Fruit fly (Drosophila melanogaster) whole organism, embryonic: ENCODE measurements around the gene WASp.
A peak's percentile ranks its signal among the peaks of the same experiment; 100 is the strongest.

ENCODE experiments used
- Bgb ChIP-seq: fragments of 200-800 bp; sonication (Bioruptor generic); IDR thresholded peaks from 2 replicates; pipeline ENCODE4 v1.3.6; 2022; ENCODE audit warnings: missing biosample characterization, missing genetic modification characterization; ENCODE audit not compliant: partially characterized antibody
- CG10147 ChIP-seq: fragments of 200-800 bp; sonication (Bioruptor generic); optimal IDR thresholded peaks from 2 replicates; lab custom pipeline; 2019; ENCODE audit warnings: missing biosample characterization, mild to moderate bottlenecking, missing genetic modification characterization, moderate library complexity
- CG11247 ChIP-seq: fragments of 200-800 bp; sonication (Bioruptor generic); IDR thresholded peaks from 2 replicates; pipeline ENCODE4 v1.3.6; 2022; ENCODE audit warnings: missing biosample characterization, missing genetic modification characterization
- CG11695 ChIP-seq: fragments of 200-800 bp; sonication (Bioruptor generic); IDR thresholded peaks from 3 replicates; pipeline ENCODE4 v1.3.6; 2022; ENCODE audit warnings: missing biosample characterization, missing genetic modification characterization
- CG13287 ChIP-seq: fragments of 200-800 bp; sonication (Bioruptor generic); IDR thresholded peaks from 2 replicates; pipeline ENCODE4 v1.3.6; 2022; ENCODE audit warnings: missing biosample characterization, missing genetic modification characterization; ENCODE audit not compliant: partially characterized antibody
- CG15011 ChIP-seq: fragments of 200-800 bp; sonication (Bioruptor generic); optimal IDR thresholded peaks from 3 replicates; lab custom pipeline; 2018; ENCODE audit warnings: missing biosample characterization, mild to moderate bottlenecking, missing genetic modification characterization
- CG15479 ChIP-seq: fragments of 200-800 bp; sonication (Bioruptor generic); optimal IDR thresholded peaks from 3 replicates; lab custom pipeline; 2019; ENCODE audit warnings: missing biosample characterization, mild to moderate bottlenecking, missing genetic modification characterization, moderate library complexity
- CG16813 ChIP-seq: fragments of 200-800 bp; sonication (Bioruptor generic); IDR thresholded peaks from 3 replicates; pipeline ENCODE4 v1.3.6; 2022; ENCODE audit warnings: missing biosample characterization, missing genetic modification characterization; ENCODE audit not compliant: partially characterized antibody
- CG16815 ChIP-seq: fragments of 200-800 bp; sonication (Bioruptor generic); optimal IDR thresholded peaks from 3 replicates; lab custom pipeline; 2017; ENCODE audit warnings: missing biosample characterization, mild to moderate bottlenecking, missing genetic modification characterization
- CG17186 ChIP-seq: fragments of 200-800 bp; sonication (Bioruptor generic); optimal IDR thresholded peaks from 3 replicates; lab custom pipeline; 2017; ENCODE audit warnings: missing biosample characterization, missing genetic modification reagents, missing genetic modification characterization
- CG18619 ChIP-seq: fragments of 200-800 bp; sonication (Bioruptor generic); optimal IDR thresholded peaks from 3 replicates; lab custom pipeline; 2017; ENCODE audit warnings: missing biosample characterization, mild to moderate bottlenecking, missing genetic modification characterization
- CG2202 ChIP-seq: fragments of 200-800 bp; sonication (Bioruptor generic); optimal IDR thresholded peaks from 2 replicates; lab custom pipeline; 2018; ENCODE audit warnings: missing biosample characterization, mild to moderate bottlenecking, missing genetic modification characterization
- CG30403 ChIP-seq: fragments of 200-800 bp; sonication (Bioruptor generic); optimal IDR thresholded peaks from 3 replicates; lab custom pipeline; 2016; ENCODE audit warnings: missing biosample characterization, missing genetic modification characterization
- CG31388 ChIP-seq: fragments of 200-800 bp; sonication (Bioruptor generic); optimal IDR thresholded peaks from 2 replicates; lab custom pipeline; 2016; ENCODE audit warnings: missing biosample characterization, missing genetic modification characterization
- CG3281 ChIP-seq: fragments of 200-800 bp; sonication (Bioruptor generic); optimal IDR thresholded peaks from 3 replicates; lab custom pipeline; 2017; ENCODE audit warnings: missing biosample characterization, mild to moderate bottlenecking, missing genetic modification characterization
- CG34422 ChIP-seq: fragments of 200-800 bp; sonication (Bioruptor generic); IDR thresholded peaks from 3 replicates; pipeline ENCODE4 v1.3.6; 2022; ENCODE audit warnings: missing biosample characterization, missing genetic modification characterization
- CG7963 ChIP-seq: fragments of 200-800 bp; sonication (Bioruptor generic); IDR thresholded peaks from 3 replicates; pipeline ENCODE4 v1.3.6; 2022; ENCODE audit warnings: missing biosample characterization, missing genetic modification characterization; ENCODE audit not compliant: partially characterized antibody
- CG8924 ChIP-seq: fragments of 200-800 bp; optimal IDR thresholded peaks from 3 replicates; lab custom pipeline; 2019; ENCODE audit warnings: missing biosample characterization, mild to moderate bottlenecking, missing genetic modification characterization, moderate library complexity
- Chrac-16 ChIP-seq: fragments of 200-800 bp; sonication (Bioruptor generic); optimal IDR thresholded peaks from 3 replicates; lab custom pipeline; 2016; ENCODE audit warnings: missing biosample characterization, missing genetic modification characterization
- CoRest ChIP-seq: fragments of 200-800 bp; sonication (Bioruptor generic); optimal IDR thresholded peaks from 3 replicates; lab custom pipeline; 2018; ENCODE audit warnings: missing biosample characterization, mild to moderate bottlenecking, missing genetic modification characterization, moderate library complexity
- D ChIP-seq, 2 experiments: fragments of 200-800 bp in 1 of 2; fragments of >200 bp in 1 of 2; sonication (Bioruptor generic) in 1 of 2; optimal IDR thresholded peaks; 2 replicates in 1 of 2; 3 replicates in 1 of 2; lab custom pipeline; 2017; ENCODE audit warnings: mild to moderate bottlenecking in 1 of 2, missing biosample characterization in 1 of 2, missing genetic modification characterization in 1 of 2, missing genetic modification reagents in 1 of 2
- Eip74EF ChIP-seq, 2 experiments: fragments of 200-800 bp in 1 of 2; fragments of >200 bp in 1 of 2; sonication (Bioruptor generic) in 1 of 2; optimal IDR thresholded peaks; 2 replicates each; lab custom pipeline; 2017 to 2019; ENCODE audit warnings: missing biosample characterization in 2 of 2, missing genetic modification characterization in 2 of 2, mild to moderate bottlenecking in 1 of 2, moderate library complexity in 1 of 2
- Hand ChIP-seq: fragments of 200-800 bp; sonication (Bioruptor generic); optimal IDR thresholded peaks from 2 replicates; lab custom pipeline; 2017; ENCODE audit warnings: mild to moderate bottlenecking, missing biosample characterization, missing genetic modification reagents, missing genetic modification characterization
- Hr3 ChIP-seq: fragments of 200-800 bp; sonication (Bioruptor generic); optimal IDR thresholded peaks from 3 replicates; lab custom pipeline; 2016; ENCODE audit warnings: missing biosample characterization, missing genetic modification characterization
- Poxn ChIP-seq: fragments of 200-800 bp; sonication (Bioruptor generic); IDR thresholded peaks from 2 replicates; pipeline ENCODE4 v1.3.6; 2022; ENCODE audit warnings: missing biosample characterization, missing genetic modification characterization
- Sox102F ChIP-seq: fragments of 200-800 bp; sonication (Bioruptor generic); optimal IDR thresholded peaks from 2 replicates; lab custom pipeline; 2018; ENCODE audit warnings: missing biosample characterization, mild to moderate bottlenecking, missing genetic modification characterization, moderate library complexity
- Sry-δ ChIP-seq: fragments of 200-800 bp; sonication (Bioruptor generic); optimal IDR thresholded peaks from 2 replicates; lab custom pipeline; 2016; ENCODE audit warnings: missing biosample characterization, missing genetic modification characterization
- bsh ChIP-seq, 2 experiments: fragments of 200-800 bp; sonication (Bioruptor generic); optimal IDR thresholded peaks; 2 replicates each; lab custom pipeline; 2017 to 2018; ENCODE audit warnings: mild to moderate bottlenecking in 2 of 2, missing biosample characterization in 2 of 2, missing genetic modification characterization in 2 of 2, moderate library complexity in 1 of 2
- caup ChIP-seq: fragments of 200-800 bp; sonication (Bioruptor generic); optimal IDR thresholded peaks from 3 replicates; lab custom pipeline; 2017; ENCODE audit warnings: missing biosample characterization, mild to moderate bottlenecking, missing genetic modification characterization, moderate library complexity; ENCODE audit not compliant: severe bottlenecking
- corto ChIP-seq: fragments of 200-800 bp; sonication (Bioruptor generic); optimal IDR thresholded peaks from 2 replicates; lab custom pipeline; 2016; ENCODE audit warnings: missing biosample characterization, mild to moderate bottlenecking, missing genetic modification characterization, moderate library complexity
- crc ChIP-seq: fragments of 200-800 bp; sonication (Bioruptor generic); optimal IDR thresholded peaks from 2 replicates; lab custom pipeline; 2016; ENCODE audit warnings: missing biosample characterization, missing genetic modification characterization
- dmrt11E ChIP-seq: fragments of 200-800 bp; sonication (Bioruptor generic); optimal IDR thresholded peaks from 3 replicates; lab custom pipeline; 2018; ENCODE audit warnings: missing biosample characterization, mild to moderate bottlenecking, missing genetic modification characterization, moderate library complexity
- insv ChIP-seq, 2 experiments: fragments of 200-800 bp; sonication (Bioruptor generic); optimal IDR thresholded peaks; 3 replicates each; lab custom pipeline; 2016 to 2018; ENCODE audit warnings: missing biosample characterization in 2 of 2, missing genetic modification characterization in 2 of 2
- mld ChIP-seq: fragments of 200-800 bp; sonication (Bioruptor generic); IDR thresholded peaks from 3 replicates; pipeline ENCODE4 v1.3.6; 2022; ENCODE audit warnings: missing biosample characterization, missing genetic modification characterization; ENCODE audit not compliant: partially characterized antibody
- nau ChIP-seq: fragments of 200-800 bp; sonication (Bioruptor generic); optimal IDR thresholded peaks from 3 replicates; lab custom pipeline; 2017; ENCODE audit warnings: missing biosample characterization, mild to moderate bottlenecking, missing genetic modification characterization, missing genetic modification reagents
- org-1 ChIP-seq: fragments of 200-800 bp; sonication (Bioruptor generic); optimal IDR thresholded peaks from 2 replicates; lab custom pipeline; 2017; ENCODE audit warnings: missing biosample characterization, missing genetic modification characterization
- otp ChIP-seq: fragments of 200-800 bp; sonication (Bioruptor generic); IDR thresholded peaks from 3 replicates; pipeline ENCODE4, ENCODE4 v1.3.6; 2022; ENCODE audit warnings: missing biosample characterization, missing genetic modification characterization
- prd ChIP-seq, 3 experiments: fragments of >200 bp in 2 of 3; fragments of 200-800 bp in 1 of 3; sonication (Bioruptor generic) in 1 of 3; optimal IDR thresholded peaks in 2 of 3; IDR thresholded peaks in 1 of 3; 2 replicates in 2 of 3; 3 replicates in 1 of 3; pipeline versions ENCODE4 v1.3.6 to Lab custom; 2017 to 2022; ENCODE audit warnings: missing biosample characterization in 1 of 3, missing genetic modification characterization in 1 of 3
- row ChIP-seq: fragments of 200-800 bp; sonication (Bioruptor generic); IDR thresholded peaks from 3 replicates; pipeline ENCODE4 v1.3.6; 2022; ENCODE audit warnings: missing biosample characterization, missing genetic modification characterization
- scrt ChIP-seq: fragments of 200-800 bp; sonication (Bioruptor generic); optimal IDR thresholded peaks from 2 replicates; lab custom pipeline; 2018; ENCODE audit warnings: missing biosample characterization, mild to moderate bottlenecking, missing genetic modification characterization, moderate library complexity
- sob ChIP-seq: fragments of 200-800 bp; sonication (Bioruptor generic); IDR thresholded peaks from 2 replicates; pipeline ENCODE4 v1.3.6; 2022; ENCODE audit warnings: missing biosample characterization, missing genetic modification characterization
- toy ChIP-seq: fragments of 200-800 bp; sonication (Bioruptor generic); IDR thresholded peaks from 2 replicates; pipeline ENCODE4 v1.3.6; 2022; ENCODE audit warnings: missing biosample characterization, missing genetic modification characterization
- tx ChIP-seq: fragments of 200-800 bp; sonication (Bioruptor generic); optimal IDR thresholded peaks from 2 replicates; lab custom pipeline; 2016; ENCODE audit warnings: missing biosample characterization, missing genetic modification characterization
- usp ChIP-seq: fragments of >200 bp; optimal IDR thresholded peaks from 2 replicates; lab custom pipeline; 2017; ENCODE audit warnings: missing biosample characterization, missing genetic modification characterization
- wdn ChIP-seq: fragments of 200-800 bp; sonication (Bioruptor generic); IDR thresholded peaks from 2 replicates; pipeline ENCODE4 v1.3.6; 2022; ENCODE audit warnings: missing biosample characterization, missing genetic modification characterization
- zen2 ChIP-seq: fragments of 200-800 bp; sonication (Bioruptor generic); IDR thresholded peaks from 3 replicates; pipeline ENCODE4 v1.3.6; 2022; ENCODE audit warnings: missing biosample characterization, missing genetic modification characterization; ENCODE audit not compliant: partially characterized antibody

WASp gene

dm6 chr3R:28831626-28832267 lies at the start of gene WASp (continued):
- TF ChIP-seq CG16813: peak; percentile 51; the same call in 2 of the 3 replicates
- TF ChIP-seq CG10147 (GFP tag; lab: Kevin White, UChicago): no peak
- peak; percentile 75 for TF ChIP-seq row (GFP tag; lab: Robert Waterston, UW)
- TF ChIP-seq mld (GFP tag; lab: Robert Waterston, UW): no peak
- peak; percentile 41 for TF ChIP-seq CG2202 (tag; lab: Kevin White, UChicago)
- TF ChIP-seq D (optimal IDR thresholded peaks at IDR 0.05; lab: Kevin White, UChicago): no peak
- peak; percentile 48 for TF ChIP-seq D (GFP tag; optimal IDR thresholded peaks at IDR 0.05; lab: Kevin White, UChicago)
- peak; percentile 49 for TF ChIP-seq CG8924
- no peak; the same call in 2 of the 3 replicates for TF ChIP-seq zen2 (GFP tag; lab: Robert Waterston, UW)
- TF ChIP-seq prd (optimal IDR thresholded peaks at IDR 0.05; lab: Kevin White, UChicago): no peak
- peak; percentile 46; the same call in 1 of the 3 replicates for TF ChIP-seq prd (GFP tag; IDR thresholded peaks at IDR 0.05; lab: Robert Waterston, UW)
- peak; percentile 21 for TF ChIP-seq org-1
- peak in 1 of 2 experiments; percentile 62 for TF ChIP-seq insv (GFP tag; optimal IDR thresholded peaks at IDR 0.05; lab: Kevin White, UChicago)
- peak in 1 of 2 experiments; percentile 86 for TF ChIP-seq Eip74EF (GFP tag; optimal IDR thresholded peaks at IDR 0.05; lab: Kevin White, UChicago)
- TF ChIP-seq Chrac-16 (GFP tag; lab: Kevin White, UChicago): no peak
- peak; percentile 81 for TF ChIP-seq sob (GFP tag; lab: Robert Waterston, UW)
- no peak for TF ChIP-seq CG16815 (GFP tag; lab: Kevin White, UChicago)
- peak; percentile 67 for TF ChIP-seq CG11247
- 0 out of 2 replicates have a peak, but pooled peaks have one; percentile 19 for TF ChIP-seq toy (GFP tag; lab: Robert Waterston, UW)
- peak; percentile 65 for TF ChIP-seq CG17186 (GFP tag; lab: Kevin White, UChicago)
- peak; percentile 35 to 53 for TF ChIP-seq bsh (GFP tag; optimal IDR thresholded peaks at IDR 0.05; lab: Kevin White, UChicago)
- peak; percentile 46; the same call in 1 of the 3 replicates for TF ChIP-seq otp (GFP tag; lab: Robert Waterston, UW)
- no peak for TF ChIP-seq CG3281 (GFP tag; lab: Kevin White, UChicago)
- TF ChIP-seq scrt (GFP tag; lab: Kevin White, UChicago): no peak
- TF ChIP-seq Sox102F (GFP tag; lab: Kevin White, UChicago): peak; percentile 51
- no peak for TF ChIP-seq Poxn (GFP tag; lab: Robert Waterston, UW)
- TF ChIP-seq dmrt11E (tag; lab: Kevin White, UChicago): peak; percentile 51
- TF ChIP-seq Sry-δ (GFP tag; lab: Kevin White, UChicago): peak; percentile 94
- no peak for TF ChIP-seq corto (GFP tag; lab: Kevin White, UChicago)
- no peak for TF ChIP-seq CG31388 (GFP tag; lab: Kevin White, UChicago)
- TF ChIP-seq caup: peak; percentile 81
- peak; percentile 59 for TF ChIP-seq CG30403
- 0 out of 3 replicates have a peak, but pooled peaks have one; percentile 43 for TF ChIP-seq CG11695 (GFP tag; lab: Robert Waterston, UW)
- 0 out of 2 replicates have a peak, but pooled peaks have one; percentile 46 for TF ChIP-seq wdn (GFP tag; lab: Robert Waterston, UW)
- TF ChIP-seq CG15011 (GFP tag; lab: Kevin White, UChicago): peak; percentile 32
- peak; percentile 37 for TF ChIP-seq Hr3 (GFP tag; lab: Kevin White, UChicago)
- TF ChIP-seq CG15479 (GFP tag; lab: Kevin White, UChicago): no peak
- peak; percentile 85 for TF ChIP-seq CoRest (tag; lab: Kevin White, UChicago)
- TF ChIP-seq CG34422 (GFP tag; lab: Robert Waterston, UW): peak; percentile 35; the same call in 1 of the 3 replicates
- TF ChIP-seq CG13287 (GFP tag; lab: Robert Waterston, UW): peak; percentile 72
- TF ChIP-seq crc (GFP tag; lab: Kevin White, UChicago): peak; percentile 17
- peak; percentile 35 for TF ChIP-seq tx (GFP tag; lab: Kevin White, UChicago)
- TF ChIP-seq usp: no peak
- peak; percentile 69 for TF ChIP-seq Bgb
- TF ChIP-seq CG7963 (GFP tag; lab: Robert Waterston, UW): no peak
- TF ChIP-seq nau (GFP tag; lab: Kevin White, UChicago): no peak
- TF ChIP-seq CG18619 (GFP tag; lab: Kevin White, UChicago): peak; percentile 72
- no peak for TF ChIP-seq Hand (GFP tag; lab: Kevin White, UChicago)
